Worm (Caenorhabditis elegans): ENCODE results near the gene srx-74.

The srx-74 gene

ce11 chrV:4686680-4687470, 24.6 kb upstream of the srx-74 start, which contains the start of gene taf-10:
Gene taf-10, plus strand, starts transcription at chrV:4687103.
- TF ChIP-seq nhr-2 (tag; optimal IDR thresholded peaks at IDR 0.05) (peak; percentile 8), hlh-1 (tag; optimal IDR thresholded peaks at IDR 0.05) (peak; percentile 1), nhr-237 (tag; optimal IDR thresholded peaks at IDR 0.05) (peak; percentile 27), pha-4 (tag; optimal IDR thresholded peaks at IDR 0.05) (no peak), mep-1 (tag; optimal IDR thresholded peaks at IDR 0.05) (peak; percentile 19), ces-1 (GFP tag; optimal IDR thresholded peaks at IDR 0.05) (peak; percentile 7), lsy-2 (tag; optimal IDR thresholded peaks at IDR 0.05) (no peak), unc-120 (tag; optimal IDR thresholded peaks at IDR 0.05; ENCODE audit: poor library complexity, severe bottlenecking) (peak; percentile 75), flh-1 (GFP tag; optimal IDR thresholded peaks at IDR 0.05) (no peak), sptf-1 (tag; optimal IDR thresholded peaks at IDR 0.05) (peak; percentile 47)

- no peak for TF ChIP-seq flh-1 (GFP tag; optimal IDR thresholded peaks at IDR 0.05)
- TF ChIP-seq ztf-11 (tag; optimal IDR thresholded peaks at IDR 0.05) = no peak
- TF ChIP-seq elt-3 (tag; optimal IDR thresholded peaks at IDR 0.05) = no peak
These were observed 21.8 kb upstream of the srx-74 start for ce11 chrV:4684137-4684536.

ce11 chrV:4681670-4682069, 19.4 kb upstream of the srx-74 start, which contains the start of gene K03B4.4:
Gene K03B4.4, plus strand, starts transcription at chrV:4681970.
- TF ChIP-seq nhr-237 (tag; optimal IDR thresholded peaks at IDR 0.05) (no peak), unc-120 (tag; optimal IDR thresholded peaks at IDR 0.05; ENCODE audit: poor library complexity, severe bottlenecking) (no peak), mls-2 (tag; optimal IDR thresholded peaks at IDR 0.05) (no peak), elt-1 (tag; optimal IDR thresholded peaks at IDR 0.05; ENCODE audit: borderline replicate concordance, insufficient read depth) (no peak), lin-13 (tag; optimal IDR thresholded peaks at IDR 0.05) (no peak), ceh-39 (tag; optimal IDR thresholded peaks at IDR 0.05) (no peak)

ce11 chrV:4676812-4677211, 14.5 kb upstream of the srx-74 start:
- TF ChIP-seq sem-2 (GFP tag; optimal IDR thresholded peaks at IDR 0.05) = no peak
- no peak for TF ChIP-seq lin-13 (tag; optimal IDR thresholded peaks at IDR 0.05)
- no peak for TF ChIP-seq unc-62 (GFP tag; optimal IDR thresholded peaks at IDR 0.05)
- TF ChIP-seq ztf-11 (tag; optimal IDR thresholded peaks at IDR 0.05) = no peak

- TF ChIP-seq lsy-2 (tag; optimal IDR thresholded peaks at IDR 0.05) = no peak
- TF ChIP-seq drap-1 (GFP tag; optimal IDR thresholded peaks at IDR 0.05) = no peak
- TF ChIP-seq unc-62 (GFP tag; optimal IDR thresholded peaks at IDR 0.05) = no peak
- TF ChIP-seq ces-1 (GFP tag; optimal IDR thresholded peaks at IDR 0.05) = no peak
- no peak for TF ChIP-seq ceh-83 (GFP tag; optimal IDR thresholded peaks at IDR 0.05)
- TF ChIP-seq zip-8 (tag; optimal IDR thresholded peaks at IDR 0.05) = no peak
- no peak for TF ChIP-seq lin-13 (tag; optimal IDR thresholded peaks at IDR 0.05)
- no peak for TF ChIP-seq nhr-237 (tag; optimal IDR thresholded peaks at IDR 0.05)
- no peak for TF ChIP-seq sptf-1 (tag; optimal IDR thresholded peaks at IDR 0.05)
- no peak for TF ChIP-seq sem-2 (GFP tag; optimal IDR thresholded peaks at IDR 0.05)
- TF ChIP-seq mls-2 (tag; optimal IDR thresholded peaks at IDR 0.05) = no peak
- no peak for TF ChIP-seq bed-3 (GFP tag; optimal IDR thresholded peaks at IDR 0.05)
- TF ChIP-seq nhr-12 (tag; optimal IDR thresholded peaks at IDR 0.05) = no peak
- TF ChIP-seq mab-5 (tag; optimal IDR thresholded peaks at IDR 0.05) = no peak
- TF ChIP-seq pha-4 (tag; optimal IDR thresholded peaks at IDR 0.05) = no peak
- TF ChIP-seq mep-1 (tag; optimal IDR thresholded peaks at IDR 0.05) = no peak
- no peak for TF ChIP-seq hlh-1 (tag; optimal IDR thresholded peaks at IDR 0.05)
- no peak for TF ChIP-seq snpc-4 (tag; optimal IDR thresholded peaks at IDR 0.05)
- TF ChIP-seq ham-2 (GFP tag; optimal IDR thresholded peaks at IDR 0.05) = no peak
These were observed 13.8 kb upstream of the srx-74 start, which contains the start of gene K03B4.6 for ce11 chrV:4676092-4676491. Gene K03B4.6, minus strand, starts transcription at chrV:4676192.

- no peak for TF ChIP-seq nhr-12 (tag; optimal IDR thresholded peaks at IDR 0.05)
- no peak for TF ChIP-seq mab-5 (tag; optimal IDR thresholded peaks at IDR 0.05)
- no peak for TF ChIP-seq unc-120 (tag; optimal IDR thresholded peaks at IDR 0.05; ENCODE audit: poor library complexity, severe bottlenecking)
- TF ChIP-seq lin-32 (GFP tag; optimal IDR thresholded peaks at IDR 0.05) = no peak
- TF ChIP-seq ceh-39 (tag; optimal IDR thresholded peaks at IDR 0.05) = no peak
- TF ChIP-seq unc-62 (GFP tag; optimal IDR thresholded peaks at IDR 0.05) = no peak
- TF ChIP-seq zip-8 (tag; optimal IDR thresholded peaks at IDR 0.05) = no peak
These were observed 12.2 kb upstream of the srx-74 start, which contains the start of gene K03B4.8 for ce11 chrV:4674506-4674905. Gene K03B4.8, minus strand, starts transcription at chrV:4674606.

Measured in whole organism, mixed stage, embryonic.